Worm (Caenorhabditis elegans): ENCODE data around the gene irld-2.

- TF ChIP-seq ceh-19 (GFP tag; optimal IDR thresholded peaks at IDR 0.05) (no peak), pha-4 (tag; optimal IDR thresholded peaks at IDR 0.05) (no peak), ceh-22 (tag; optimal IDR thresholded peaks at IDR 0.05) (no peak), pax-1 (tag; optimal IDR thresholded peaks at IDR 0.05) (no peak), pag-3 (tag; optimal IDR thresholded peaks at IDR 0.05; ENCODE audit: borderline replicate concordance) (no peak)
Measured at ce11 chrX:13357673-13358072, 37.2 kb downstream of the irld-2 start.
